Worm (Caenorhabditis elegans) whole organism, mixed stage, embryonic: ENCODE results near the gene clec-225.
A peak's percentile ranks its signal among the peaks of the same experiment; 100 is the strongest.

Experiments used
- bed-3 ChIP-seq: fragments of 200-800 bp; sonication (Bioruptor generic); optimal IDR thresholded peaks from 3 replicates; lab custom pipeline; 2018; ENCODE audit warnings: mild to moderate bottlenecking, missing genetic modification characterization, moderate library complexity, missing compliant biosample characterization
- elt-3 ChIP-seq: fragments of 150-350 bp; optimal IDR thresholded peaks from 2 replicates; lab custom pipeline; 2014; ENCODE audit warnings: missing biosample characterization, missing genetic modification characterization
- mab-5 ChIP-seq: fragments of 150-350 bp; optimal IDR thresholded peaks from 2 replicates; lab custom pipeline; 2014; ENCODE audit warnings: missing biosample characterization, missing genetic modification characterization
- nhr-237 ChIP-seq: fragments of 150-350 bp; optimal IDR thresholded peaks from 2 replicates; lab custom pipeline; 2014; ENCODE audit warnings: missing biosample characterization, missing genetic modification characterization
- pha-4 ChIP-seq: fragments of 150-350 bp; optimal IDR thresholded peaks from 2 replicates; lab custom pipeline; 2018; ENCODE audit warnings: missing biosample characterization, missing genetic modification reagents, missing genetic modification characterization
- snpc-4 ChIP-seq: fragments of 150-350 bp; optimal IDR thresholded peaks from 2 replicates; lab custom pipeline; 2014; ENCODE audit warnings: missing biosample characterization, missing genetic modification characterization
- unc-39 ChIP-seq: fragments of 150-350 bp; optimal IDR thresholded peaks from 2 replicates; lab custom pipeline; 2014; ENCODE audit warnings: missing biosample characterization, missing genetic modification characterization
- ztf-11 ChIP-seq: fragments of 150-350 bp; optimal IDR thresholded peaks from 2 replicates; lab custom pipeline; 2014; ENCODE audit warnings: missing biosample characterization, missing genetic modification characterization

ce11 chrV:13085917-13086552 lies 48.7 kb downstream of the clec-225 start:
- TF ChIP-seq mab-5 (tag; lab: Kevin White, UChicago) (no peak), pha-4 (tag; lab: Kevin White, UChicago) (peak; percentile 32), bed-3 (GFP tag; lab: Kevin White, UChicago) (no peak), elt-3 (tag; lab: Kevin White, UChicago) (no peak), ztf-11 (tag; lab: Kevin White, UChicago) (peak; percentile 12), snpc-4 (no peak), unc-39 (tag; lab: Kevin White, UChicago) (no peak), nhr-237 (tag; lab: Kevin White, UChicago) (peak; percentile 4)
